Fruit fly (Drosophila melanogaster) whole organism, adult: Measurements from ENCODE around the gene CG31482.

Experiments
- CG11617 ChIP-seq: fragments of 200-800 bp; sonication (Bioruptor generic); optimal IDR thresholded peaks from 2 replicates; lab custom pipeline; 2017; ENCODE audit warnings: mild to moderate bottlenecking, missing biosample characterization, missing genetic modification reagents, missing genetic modification characterization
- CG7045 ChIP-seq: fragments of 200-800 bp; sonication (Bioruptor generic); optimal IDR thresholded peaks from 2 replicates; lab custom pipeline; 2017; ENCODE audit warnings: missing biosample characterization, mild to moderate bottlenecking, missing genetic modification characterization
- CG7101 ChIP-seq: fragments of 200-800 bp; sonication (Bioruptor generic); optimal IDR thresholded peaks from 2 replicates; lab custom pipeline; 2018; ENCODE audit warnings: missing biosample characterization, mild to moderate bottlenecking, missing genetic modification characterization, moderate library complexity
- kay ChIP-seq: fragments of 200-800 bp; sonication (Bioruptor generic); peaks from one replicate; lab custom pipeline; 2016; ENCODE audit warnings: missing biosample characterization, missing genetic modification characterization, borderline replicate concordance
- ovo ChIP-seq: fragments of 200-800 bp; sonication (Bioruptor generic); optimal IDR thresholded peaks from 2 replicates; lab custom pipeline; 2016; ENCODE audit warnings: missing biosample characterization, missing genetic modification characterization
- toe ChIP-seq: fragments of 200-800 bp; sonication (Bioruptor generic); optimal IDR thresholded peaks from 2 replicates; lab custom pipeline; 2016; ENCODE audit warnings: missing biosample characterization, missing genetic modification characterization

DNA sequence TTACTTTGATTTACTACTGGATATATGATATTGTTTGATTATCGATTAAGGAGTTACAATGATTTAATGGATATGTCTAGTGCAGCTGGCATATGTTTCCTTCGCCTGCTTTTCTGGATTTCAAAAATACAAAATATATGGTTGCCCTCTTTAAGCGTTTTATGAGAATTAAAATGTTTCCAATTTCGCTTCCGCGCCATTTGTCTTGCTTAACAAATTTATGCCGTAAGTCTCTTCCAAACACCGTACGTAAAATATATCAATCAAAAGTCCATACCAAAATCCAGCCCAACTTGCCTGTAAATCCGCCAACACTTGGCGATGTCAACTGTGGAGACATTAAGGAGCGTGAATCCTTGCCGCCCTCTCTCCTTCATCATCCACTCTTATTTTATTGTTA is 28.2 kb downstream of the CG31482 start, which contains the start of gene CG15177:
- TF ChIP-seq ovo (GFP tag; lab: Kevin White, UChicago): no peak
- no peak for TF ChIP-seq CG7101 (tag; lab: Kevin White, UChicago)
- TF ChIP-seq toe (GFP tag; lab: Kevin White, UChicago): no peak
- no peak for TF ChIP-seq CG11617 (GFP tag; lab: Kevin White, UChicago)
- no peak for TF ChIP-seq kay (GFP tag; lab: Kevin White, UChicago)
- TF ChIP-seq CG7045 (GFP tag; lab: Kevin White, UChicago): no peak
